Worm (Caenorhabditis elegans): ENCODE results near the gene T26A5.6.
A peak's percentile ranks its signal among the peaks of the same experiment; 100 is the strongest.

T26A5.6 gene

DNA sequence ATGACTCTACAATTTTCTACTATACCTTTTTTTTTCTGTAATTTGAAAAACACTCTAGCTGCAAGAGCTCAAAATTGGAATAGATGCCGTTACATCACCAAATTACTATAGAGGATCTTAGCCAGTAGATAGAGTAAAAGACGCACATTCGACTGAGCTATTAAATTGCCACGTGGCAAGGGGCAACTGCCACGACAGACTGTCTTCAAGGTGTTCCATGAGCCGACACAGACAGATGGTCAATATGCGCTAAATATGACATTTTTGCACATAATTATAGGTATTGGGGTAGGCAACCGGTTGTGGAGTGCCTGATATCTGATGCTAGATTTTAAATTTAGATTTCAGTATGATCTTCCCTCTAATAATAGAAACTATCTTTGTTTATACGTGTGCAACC, 28.9 kb upstream of the T26A5.6 start:
- no peak for TF ChIP-seq madf-8 (GFP tag; conservative IDR thresholded peaks at IDR 0.05)
- no peak for TF ChIP-seq hlh-26 (GFP tag; conservative IDR thresholded peaks at IDR 0.05)
- no peak for TF ChIP-seq aptf-2 (GFP tag; conservative IDR thresholded peaks at IDR 0.05)
- TF ChIP-seq lsl-1 (GFP tag; optimal IDR thresholded peaks at IDR 0.05) = no peak
- TF ChIP-seq rpc-1 (optimal IDR thresholded peaks at IDR 0.05) = no peak
- TF ChIP-seq rpc-1 (tag; optimal IDR thresholded peaks at IDR 0.05) = no peak
- TF ChIP-seq nfyb-1 (GFP tag; IDR thresholded peaks at IDR 0.05) = no peak

DNA sequence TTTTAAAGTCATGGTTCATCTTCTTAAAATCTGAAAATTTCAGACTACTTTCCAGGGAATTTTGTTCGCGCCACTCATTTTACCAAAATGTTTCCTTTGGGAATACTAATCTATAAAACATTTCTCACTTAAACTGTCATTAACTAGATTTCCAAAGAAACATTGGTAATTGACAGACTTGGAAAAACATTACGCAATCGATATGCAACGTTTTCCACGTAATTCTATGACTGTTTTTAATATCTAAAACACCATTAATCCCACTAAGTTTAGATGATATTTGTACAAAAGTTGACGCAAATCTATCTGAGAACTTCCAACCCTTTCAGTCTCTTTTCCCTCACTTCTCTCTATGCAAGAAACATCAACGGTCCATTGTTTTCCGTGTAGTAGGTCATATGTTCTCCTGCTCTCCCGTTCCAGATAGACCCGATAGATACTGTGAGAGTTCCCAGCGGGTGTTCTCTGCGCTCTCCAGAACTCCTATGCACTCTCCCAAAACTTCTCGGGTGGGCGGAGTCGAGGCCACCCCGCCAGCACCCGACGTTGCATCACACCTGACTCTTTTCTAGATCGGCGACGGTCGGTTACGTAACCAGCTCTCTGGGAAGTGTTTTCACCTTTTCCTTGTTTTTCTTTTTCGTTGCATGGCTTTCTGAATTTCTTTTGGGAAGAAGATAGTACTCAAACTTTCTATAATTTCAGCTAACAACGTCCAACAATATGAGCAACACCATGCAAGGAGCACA, 27.9 kb upstream of the T26A5.6 start, which contains the start of gene zip-8:
zip-8 (plus strand) TSS at position 700 of the 749 bp plus-strand sequence.
- TF ChIP-seq F10E7.11 (tag; optimal IDR thresholded peaks at IDR 0.05) = no peak

DNA sequence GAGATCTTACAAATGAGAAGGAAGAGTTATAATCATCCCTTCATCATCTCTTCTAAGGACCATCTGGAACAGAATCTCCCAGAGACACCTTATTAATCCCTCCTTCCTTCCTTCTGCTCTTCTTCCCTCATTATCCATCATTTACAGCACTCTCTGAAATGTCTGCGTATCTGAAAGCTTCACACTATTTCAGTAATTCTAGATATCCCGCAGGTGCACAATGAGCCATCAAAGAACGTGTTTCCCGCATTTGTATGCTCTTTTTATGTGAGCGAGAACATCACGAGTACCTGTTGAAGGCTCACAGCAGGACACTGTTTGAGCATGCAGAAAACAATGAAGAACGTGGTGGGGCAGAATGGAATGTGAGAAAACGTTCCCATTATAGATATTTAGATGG, 25.9 kb upstream of the T26A5.6 start:
- TF ChIP-seq ceh-40 (GFP tag; IDR thresholded peaks at IDR 0.05) (no peak), nhr-80 (tag; optimal IDR thresholded peaks at IDR 0.05) (no peak), die-1 (tag; optimal IDR thresholded peaks at IDR 0.05) (no peak), B0035.1 (tag; optimal IDR thresholded peaks at IDR 0.05) (no peak), C06A6.2 (GFP tag; conservative IDR thresholded peaks at IDR 0.05) (no peak), attf-6 (GFP tag; IDR thresholded peaks at IDR 0.05) (no peak), somi-1 (GFP tag; optimal IDR thresholded peaks at IDR 0.05) (no peak), atf-7 (tag; optimal IDR thresholded peaks at IDR 0.05) (no peak), bed-1 (GFP tag; IDR thresholded peaks at IDR 0.05) (no peak), nhr-27 (tag; optimal IDR thresholded peaks at IDR 0.05) (no peak), nhr-120 (GFP tag; IDR thresholded peaks at IDR 0.05) (no peak)

DNA sequence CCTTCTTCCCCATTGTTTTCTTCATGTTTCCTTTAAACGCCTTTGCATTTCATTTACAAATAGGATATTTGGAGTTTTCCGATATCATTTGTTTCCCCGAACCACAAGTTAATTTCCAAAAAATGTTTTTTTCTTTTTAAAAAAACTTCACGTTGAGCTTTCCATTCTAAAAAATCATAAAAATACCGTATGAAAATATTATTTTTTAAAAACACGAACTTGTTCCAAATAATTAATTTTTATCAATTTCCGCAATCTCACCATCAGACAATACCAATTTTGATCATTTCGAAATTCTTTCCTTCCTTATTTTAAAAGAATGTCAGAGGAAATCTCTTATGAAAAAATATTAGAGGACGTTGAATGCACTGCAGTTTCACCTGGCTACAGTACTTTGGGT, 21.0 kb upstream of the T26A5.6 start, which contains the start of gene wht-6:
wht-6 (plus strand) TSS at position 301 of the 400 bp plus-strand sequence.
- TF ChIP-seq B0019.2 (GFP tag; conservative IDR thresholded peaks at IDR 0.05) (no peak), ekl-4 (GFP tag; IDR thresholded peaks at IDR 0.05) (no peak), hrde-1 (tag; optimal IDR thresholded peaks at IDR 0.05; ENCODE audit: borderline replicate concordance) (peak; percentile 27), F57C9.4 (tag; optimal IDR thresholded peaks at IDR 0.05) (no peak), snpc-3.4 (tag; optimal IDR thresholded peaks at IDR 0.05) (no peak), chd-7 (tag; optimal IDR thresholded peaks at IDR 0.05) (no peak)

DNA sequence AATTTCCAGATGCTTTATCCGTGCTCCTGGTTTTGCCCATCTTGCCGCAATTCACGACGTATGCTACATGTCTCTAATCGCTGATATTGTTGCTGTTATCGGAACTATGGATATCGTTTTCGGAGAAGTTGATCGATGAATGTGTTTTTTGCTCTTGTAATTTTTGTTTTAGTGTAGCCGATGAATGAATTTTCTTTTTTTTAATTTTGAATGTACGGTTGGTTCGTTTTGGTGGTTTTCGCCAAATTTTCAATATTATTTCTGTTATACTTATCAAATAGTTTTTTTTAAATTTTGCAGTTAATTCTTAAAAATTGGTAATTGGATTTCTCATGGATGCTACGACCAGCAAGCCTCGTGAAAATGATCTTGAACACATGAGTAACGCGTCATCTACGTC, 16.5 kb upstream of the T26A5.6 start, which contains the start of gene T26A5.2:
T26A5.2 (plus strand) TSS at position 301 of the 400 bp plus-strand sequence.
- no peak for TF ChIP-seq bed-1 (GFP tag; IDR thresholded peaks at IDR 0.05)

DNA sequence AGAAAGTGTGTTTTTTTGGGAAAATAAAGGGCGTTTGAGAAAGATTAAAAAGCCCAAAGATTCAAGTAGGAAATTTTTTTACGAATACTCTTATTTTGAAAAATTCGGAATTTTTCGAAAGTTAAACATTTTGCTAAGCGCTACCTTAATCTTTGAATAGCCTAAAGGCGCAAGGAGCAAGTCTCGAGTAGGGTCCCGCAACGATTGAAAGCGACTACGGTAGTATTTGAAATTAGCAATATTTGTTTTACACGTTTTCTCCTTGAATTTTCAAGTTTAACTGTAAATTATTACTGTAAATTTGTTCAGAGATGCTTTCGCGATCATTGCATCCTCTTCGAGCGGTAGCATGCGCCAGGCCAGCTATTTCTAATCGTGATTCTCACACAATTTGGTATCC, 14.4 kb upstream of the T26A5.6 start, which contains the start of gene nduf-2.2:
nduf-2.2 (plus strand) TSS at position 310 of the 400 bp plus-strand sequence.
- no peak for TF ChIP-seq F22D6.2 (tag; optimal IDR thresholded peaks at IDR 0.05)
- TF ChIP-seq snpc-4 (GFP tag; optimal IDR thresholded peaks at IDR 0.05) = no peak
- no peak for TF ChIP-seq snpc-4 (tag; optimal IDR thresholded peaks at IDR 0.05)
- TF ChIP-seq madf-6 (GFP tag; IDR thresholded peaks at IDR 0.05) = peak; percentile 67
- TF ChIP-seq B0336.3 (GFP tag; IDR thresholded peaks at IDR 0.05) = no peak
- TF ChIP-seq D2030.7 (GFP tag; IDR thresholded peaks at IDR 0.05) = 0 out of 2 replicates have a peak, but pooled peaks have one; percentile 15
- TF ChIP-seq athp-1 (tag; optimal IDR thresholded peaks at IDR 0.05) = no peak
- peak; percentile 6 for TF ChIP-seq efl-1 (GFP tag; optimal IDR thresholded peaks at IDR 0.05)
- TF ChIP-seq tlf-1 (GFP tag; optimal IDR thresholded peaks at IDR 0.05) = no peak
- TF ChIP-seq lsl-1 (GFP tag; optimal IDR thresholded peaks at IDR 0.05) = peak; percentile 85
- peak; percentile 84 for TF ChIP-seq F33H1.4 (GFP tag; IDR thresholded peaks at IDR 0.05)
- peak; percentile 24 for TF ChIP-seq lin-54 (GFP tag; optimal IDR thresholded peaks at IDR 0.05)
- peak; percentile 23 for TF ChIP-seq xnd-1 (tag; optimal IDR thresholded peaks at IDR 0.05)
